Worm (Caenorhabditis elegans): Measurements from ENCODE around the gene Y53F4B.7.

ce11 chrII:15004538-15004937 is 11.8 kb downstream of the Y53F4B.7 start:
- TF ChIP-seq W03F9.2 (tag; optimal IDR thresholded peaks at IDR 0.05) (no peak), him-1 (tag; optimal IDR thresholded peaks at IDR 0.05) (no peak), dao-5 (tag; optimal IDR thresholded peaks at IDR 0.05) (no peak)

Measured in whole organism, L4/young adult.